Worm (Caenorhabditis elegans) whole organism, L1 larva: ENCODE data around the gene tpst-1.

Source experiments
- blmp-1 ChIP-seq: fragments of 150-350 bp; optimal IDR thresholded peaks from 2 replicates; lab custom pipeline; 2014; ENCODE audit warnings: missing biosample characterization, missing genetic modification characterization
- jun-1 ChIP-seq: fragments of 150-350 bp; optimal IDR thresholded peaks from 2 replicates; lab custom pipeline; 2014; ENCODE audit warnings: missing biosample characterization, missing genetic modification reagents, missing genetic modification characterization
- lin-35 ChIP-seq, 2 experiments: fragments of 150-350 bp; optimal IDR thresholded peaks; 2 replicates each; lab custom pipeline; 2014; ENCODE audit warnings: missing biosample characterization in 2 of 2, missing genetic modification characterization in 2 of 2, missing genetic modification reagents in 2 of 2
- mdl-1 ChIP-seq, 2 experiments: fragments of 150-350 bp; optimal IDR thresholded peaks; 2 replicates each; lab custom pipeline; 2014 to 2017; ENCODE audit warnings: missing biosample characterization in 2 of 2, missing genetic modification characterization in 2 of 2, inconsistent platforms in 1 of 2
- nhr-12 ChIP-seq: sonication (generic microtip); optimal IDR thresholded peaks from 2 replicates; lab custom pipeline; 2017; ENCODE audit warnings: missing biosample characterization, missing genetic modification characterization
- nhr-28 ChIP-seq: fragments of 150-350 bp; optimal IDR thresholded peaks from 2 replicates; lab custom pipeline; 2014; ENCODE audit warnings: missing biosample characterization, missing genetic modification characterization
- nhr-76 ChIP-seq: sonication (generic microtip); optimal IDR thresholded peaks from 2 replicates; lab custom pipeline; 2017; ENCODE audit warnings: missing biosample characterization, missing genetic modification characterization
- unc-130 ChIP-seq: fragments of 150-350 bp; optimal IDR thresholded peaks from 2 replicates; lab custom pipeline; 2017; ENCODE audit warnings: missing biosample characterization, missing genetic modification characterization, inconsistent platforms

- TF ChIP-seq mdl-1 (tag; optimal IDR thresholded peaks at IDR 0.05; lab: Kevin White, UChicago): no peak
- no peak for TF ChIP-seq blmp-1 (tag; lab: Kevin White, UChicago)
- TF ChIP-seq nhr-76: no peak
- TF ChIP-seq lin-35 (GFP tag; optimal IDR thresholded peaks at IDR 0.05; lab: Kevin White, UChicago): no peak
- no peak for TF ChIP-seq nhr-12 (tag; lab: Kevin White, UChicago)
- TF ChIP-seq unc-130 (tag; lab: Kevin White, UChicago): no peak
- TF ChIP-seq jun-1 (tag; lab: Kevin White, UChicago): no peak
- no peak for TF ChIP-seq nhr-28 (tag; lab: Kevin White, UChicago)
These were observed 23.5 kb upstream of the tpst-1 start for ce11 chrIII:12685372-12686298.
